Worm (Caenorhabditis elegans) whole organism, early embryonic: ENCODE data around the gene srh-204.

ENCODE experiments used
- B0310.2 ChIP-seq: sonication (generic microtip); optimal IDR thresholded peaks from 2 replicates; lab custom pipeline; 2016; ENCODE audit warnings: mild to moderate bottlenecking, missing genetic modification characterization, missing compliant biosample characterization
- F13C5.2 ChIP-seq: sonication (generic microtip); optimal IDR thresholded peaks from 2 replicates; lab custom pipeline; 2017; ENCODE audit warnings: mild to moderate bottlenecking, missing genetic modification characterization, inconsistent platforms, missing compliant biosample characterization
- aly-1 ChIP-seq: sonication (generic microtip); optimal IDR thresholded peaks from 2 replicates; lab custom pipeline; 2016; ENCODE audit warnings: missing genetic modification characterization, missing compliant biosample characterization
- ama-1 ChIP-seq: fragments of 150-350 bp; optimal IDR thresholded peaks from 2 replicates; lab custom pipeline; 2014
- ceh-13 ChIP-seq: fragments of 200-800 bp; sonication (Bioruptor generic); optimal IDR thresholded peaks from 2 replicates; lab custom pipeline; 2018; ENCODE audit warnings: mild to moderate bottlenecking, missing genetic modification characterization, missing compliant biosample characterization
- ets-7 ChIP-seq: sonication (generic microtip); optimal IDR thresholded peaks from 2 replicates; lab custom pipeline; 2016; ENCODE audit warnings: missing genotype, missing genetic modification characterization, missing compliant biosample characterization
- hmbx-1 ChIP-seq: sonication (generic microtip); optimal IDR thresholded peaks from 2 replicates; lab custom pipeline; 2016; ENCODE audit warnings: mild to moderate bottlenecking, missing genetic modification characterization, missing compliant biosample characterization
- scrt-1 ChIP-seq: fragments of 200-800 bp; sonication (Bioruptor generic); IDR thresholded peaks from 2 replicates; pipeline ENCODE4 v1.3.6; 2022; ENCODE audit warnings: missing genetic modification characterization, missing compliant biosample characterization
- tbx-37 ChIP-seq: fragments of 200-800 bp; sonication (Bioruptor generic); conservative IDR thresholded peaks from 2 replicates; pipeline ENCODE4 v1.3.6; 2022; ENCODE audit warnings: missing genetic modification reagents, missing genetic modification characterization, missing compliant biosample characterization

ce11 chrV:4190232-4190631, 50.0 kb downstream of the srh-204 start:
- TF ChIP-seq ceh-13 (GFP tag; lab: Kevin White, UChicago): no peak
- no peak for TF ChIP-seq ama-1 (lab: Kevin White, UChicago)
- TF ChIP-seq B0310.2 (tag; lab: Kevin White, UChicago): no peak
- no peak for TF ChIP-seq aly-1 (tag; lab: Kevin White, UChicago)
- no peak for TF ChIP-seq scrt-1 (GFP tag; lab: Robert Waterston, UW)
- no peak for TF ChIP-seq tbx-37 (GFP tag; lab: Robert Waterston, UW)
- no peak for TF ChIP-seq F13C5.2 (tag; lab: Kevin White, UChicago)
- no peak for TF ChIP-seq hmbx-1 (tag; lab: Kevin White, UChicago)
- TF ChIP-seq ets-7: no peak
